Worm (Caenorhabditis elegans) whole organism, L4 larva: ENCODE results near the gene mab-23.
A peak's percentile ranks its signal among the peaks of the same experiment; 100 is the strongest.

Source experiments
- F49E8.2 ChIP-seq: sonication (generic microtip); optimal IDR thresholded peaks from 2 replicates; lab custom pipeline; 2016; ENCODE audit warnings: missing compliant biosample characterization, mild to moderate bottlenecking, missing genetic modification characterization, borderline replicate concordance
- Y48G9A.11 ChIP-seq: fragments of 200-800 bp; sonication (Bioruptor generic); IDR thresholded peaks from 2 replicates; pipeline ENCODE4 v1.3.6; 2022; ENCODE audit warnings: missing genetic modification reagents, missing genetic modification characterization, missing compliant biosample characterization
- aha-1 ChIP-seq: fragments of 150-350 bp; peaks from one replicate; lab custom pipeline; 2014; ENCODE audit warnings: missing biosample characterization, missing genetic modification characterization
- attf-4 ChIP-seq: sonication (generic microtip); optimal IDR thresholded peaks from 3 replicates; lab custom pipeline; 2017; ENCODE audit warnings: missing biosample characterization, missing genetic modification characterization
- ces-1 ChIP-seq: fragments of 150-350 bp; sonication (generic microtip); optimal IDR thresholded peaks from 4 replicates; lab custom pipeline; 2014; ENCODE audit warnings: missing biosample characterization, missing genetic modification reagents, missing genetic modification characterization
- fkh-10 ChIP-seq: fragments of 150-350 bp; optimal IDR thresholded peaks from 2 replicates; lab custom pipeline; 2014; ENCODE audit warnings: missing biosample characterization, missing genetic modification reagents, missing genetic modification characterization
- gei-8 ChIP-seq: fragments of 200-800 bp; sonication (Bioruptor generic); optimal IDR thresholded peaks from 2 replicates; lab custom pipeline; 2018; ENCODE audit warnings: mild to moderate bottlenecking, missing genetic modification characterization, missing compliant biosample characterization
- lin-39 ChIP-seq: fragments of 150-350 bp; optimal IDR thresholded peaks from 2 replicates; lab custom pipeline; 2014; ENCODE audit warnings: missing biosample characterization, missing genetic modification reagents, missing genetic modification characterization
- mdt-29 ChIP-seq: fragments of 200-800 bp; sonication (Bioruptor generic); IDR thresholded peaks from 2 replicates; pipeline ENCODE4 v1.3.6; 2022; ENCODE audit warnings: missing genetic modification reagents, missing genetic modification characterization, missing compliant biosample characterization
- nhr-28 ChIP-seq: fragments of 150-350 bp; optimal IDR thresholded peaks from 2 replicates; lab custom pipeline; 2014; ENCODE audit warnings: missing biosample characterization, missing genetic modification characterization
- nhr-6 ChIP-seq: fragments of 150-350 bp; optimal IDR thresholded peaks from 2 replicates; lab custom pipeline; 2014; ENCODE audit warnings: missing biosample characterization, missing genetic modification characterization
- skn-1 ChIP-seq: fragments of 150-350 bp; optimal IDR thresholded peaks from 2 replicates; lab custom pipeline; 2014; ENCODE audit warnings: missing biosample characterization, missing genetic modification characterization
- spr-3 ChIP-seq: fragments of 200-800 bp; sonication (Bioruptor generic); optimal IDR thresholded peaks from 2 replicates; lab custom pipeline; 2018; ENCODE audit warnings: mild to moderate bottlenecking, missing genetic modification characterization, missing compliant biosample characterization
- tag-97 ChIP-seq: fragments of 200-800 bp; sonication (Bioruptor generic); IDR thresholded peaks from 2 replicates; pipeline ENCODE4 v1.3.6; 2022; ENCODE audit warnings: missing genetic modification characterization, missing compliant biosample characterization
- unc-130 ChIP-seq: sonication (generic microtip); optimal IDR thresholded peaks from 2 replicates; lab custom pipeline; 2016; ENCODE audit warnings: missing genetic modification reagents, missing genetic modification characterization, missing compliant biosample characterization
- unc-62 ChIP-seq, 3 experiments: fragments of 150-350 bp in 1 of 3; sonication (generic microtip); optimal IDR thresholded peaks in 2 of 3; peaks in 1 of 3; 1 replicate in 1 of 3; 2 replicates in 2 of 3; lab custom pipeline; 2014 to 2017; ENCODE audit warnings: missing biosample characterization in 3 of 3, missing genetic modification characterization in 3 of 3, missing genetic modification reagents in 3 of 3, missing genotype in 1 of 3
- zip-11 ChIP-seq: fragments of 200-800 bp; sonication (Bioruptor generic); IDR thresholded peaks from 2 replicates; pipeline ENCODE4 v1.3.6; 2022; ENCODE audit warnings: missing genetic modification characterization, missing compliant biosample characterization

mab-23 gene

ce11 chrV:10681117-10681959 is 48.5 kb downstream of the mab-23 start (continued):
- TF ChIP-seq gei-8 (GFP tag; lab: Kevin White, UChicago) (peak; percentile 6), unc-62 (GFP tag; optimal IDR thresholded peaks at IDR 0.05 in 1 of 2; lab: Kevin White, UChicago) (peak in 1 of 2 experiments; percentile 56), unc-62 (tag; optimal IDR thresholded peaks at IDR 0.05; lab: Kevin White, UChicago) (no peak)

- TF ChIP-seq nhr-28 (no peak), aha-1 (tag; lab: Kevin White, UChicago) (peak; percentile 22), zip-11 (GFP tag; lab: Robert Waterston, UW) (no peak)
Observed at ce11 chrV:10682122-10682521, 49.3 kb downstream of the mab-23 start, which contains the start of gene gsp-1. gsp-1 (plus strand) TSS chrV:10682422.

- TF ChIP-seq unc-130 (GFP tag; lab: Kevin White, UChicago), result no peak
- TF ChIP-seq F49E8.2 (tag; lab: Kevin White, UChicago), result no peak
- TF ChIP-seq lin-39 (tag; lab: Kevin White, UChicago), result no peak
- TF ChIP-seq skn-1, result no peak
- TF ChIP-seq Y48G9A.11 (GFP tag; lab: Robert Waterston, UW), result no peak
- TF ChIP-seq ces-1, result no peak
- TF ChIP-seq spr-3 (GFP tag; lab: Kevin White, UChicago), result no peak
- no peak for TF ChIP-seq attf-4
- TF ChIP-seq mdt-29, result no peak
Observed at ce11 chrV:10683458-10683857, 50.6 kb downstream of the mab-23 start.

ce11 chrV:10684748-10685147 is 51.9 kb downstream of the mab-23 start:
- TF ChIP-seq ces-1 (peak; percentile 23), fkh-10 (GFP tag; lab: Kevin White, UChicago) (peak; percentile 18), tag-97 (GFP tag; lab: Robert Waterston, UW) (no peak), nhr-6 (tag; lab: Kevin White, UChicago) (no peak)
